Worm (Caenorhabditis elegans) whole organism, L4/young adult: Measurements from ENCODE around the gene gkow-1.
A peak's percentile ranks its signal among the peaks of the same experiment; 100 is the strongest.

Source experiments
- W03F9.2 ChIP-seq: fragments of 150-350 bp; optimal IDR thresholded peaks from 2 replicates; lab custom pipeline; 2014; ENCODE audit warnings: missing biosample characterization, missing genetic modification characterization
- dao-5 ChIP-seq: sonication (generic microtip); optimal IDR thresholded peaks from 2 replicates; lab custom pipeline; 2016; ENCODE audit warnings: missing genotype, missing genetic modification characterization, moderate library complexity, missing compliant biosample characterization
- him-1 ChIP-seq: sonication (generic microtip); optimal IDR thresholded peaks from 2 replicates; lab custom pipeline; 2016; ENCODE audit warnings: missing genotype, missing genetic modification reagents, missing genetic modification characterization, missing compliant biosample characterization

Gene gkow-1

ce11 chrIV:10346948-10347347 is 11.0 kb upstream of the gkow-1 start:
- no peak for TF ChIP-seq him-1
- TF ChIP-seq dao-5 (tag; lab: Kevin White, UChicago): no peak
- no peak for TF ChIP-seq W03F9.2 (tag; lab: Kevin White, UChicago)

- TF ChIP-seq dao-5 (tag; lab: Kevin White, UChicago) (no peak), him-1 (no peak), W03F9.2 (tag; lab: Kevin White, UChicago) (no peak)
These were observed 10.4 kb upstream of the gkow-1 start for ce11 chrIV:10347528-10347927.

DNA sequence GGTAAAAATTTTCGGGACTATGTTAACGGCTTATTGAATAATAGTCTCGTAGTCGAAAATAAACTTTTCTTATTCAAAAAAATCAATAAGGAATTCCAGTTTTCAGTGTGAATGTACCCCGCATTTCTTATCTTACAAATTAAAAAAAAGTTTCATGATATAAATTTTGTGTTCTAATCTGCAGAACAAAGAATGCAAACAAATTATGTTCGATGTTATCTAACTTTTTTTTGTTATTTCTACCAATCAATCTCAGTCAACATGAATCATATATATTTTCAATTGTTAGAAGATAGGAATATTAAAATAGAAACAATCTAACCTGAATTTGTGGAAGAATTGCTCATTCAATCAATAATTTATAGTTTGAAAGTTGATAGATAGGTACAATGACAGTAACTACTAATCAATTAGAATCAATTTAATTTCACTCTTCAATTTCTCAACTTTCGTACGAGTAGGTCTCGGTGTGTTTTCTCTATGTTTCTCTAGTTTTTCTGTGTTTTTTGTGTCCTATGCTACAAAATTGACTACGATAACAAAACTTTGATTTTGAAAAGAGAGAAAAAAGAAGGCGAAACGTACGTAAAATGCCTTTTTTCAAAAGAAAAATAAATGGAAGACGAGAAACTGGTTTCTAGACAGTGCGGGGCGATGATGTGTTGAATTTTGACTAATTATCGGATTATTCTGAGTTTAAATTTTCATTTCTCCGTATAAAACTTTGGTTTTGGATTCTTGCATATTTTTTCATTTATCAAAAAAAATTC is 7.9 kb upstream of the gkow-1 start, which contains the start of the genes unc-43 and Y43C5B.3:
Gene unc-43 (minus strand): TSS at position 347 of the 770 bp plus-strand sequence.
Gene Y43C5B.3 (plus strand): TSS at position 720 of the 770 bp plus-strand sequence.
- TF ChIP-seq dao-5 (tag; lab: Kevin White, UChicago) (no peak), W03F9.2 (tag; lab: Kevin White, UChicago) (no peak), him-1 (no peak)

DNA sequence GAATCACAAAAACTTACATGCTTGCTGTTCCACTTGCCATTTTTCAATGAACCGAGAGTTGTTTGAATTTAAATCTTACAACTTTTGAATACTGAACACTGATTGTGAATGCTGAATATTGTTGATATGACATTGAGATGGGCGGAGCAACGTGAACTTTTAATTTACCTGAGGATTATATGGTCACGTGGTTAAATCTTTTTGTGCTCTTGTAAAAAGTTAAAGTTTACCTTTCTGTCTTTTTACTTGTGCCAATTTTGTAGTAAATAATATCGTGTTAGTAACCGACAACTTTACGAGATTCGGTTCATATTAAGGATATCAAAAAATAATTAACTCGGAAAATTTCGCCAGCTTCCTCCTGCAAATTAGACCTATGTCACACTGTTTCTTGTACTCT is 5.7 kb upstream of the gkow-1 start, which contains the start of gene Y43C5B.2:
Gene Y43C5B.2 (minus strand): TSS at position 101 of the 400 bp plus-strand sequence.
- TF ChIP-seq W03F9.2 (tag; lab: Kevin White, UChicago) (no peak), dao-5 (tag; lab: Kevin White, UChicago) (no peak)

ce11 chrIV:10357072-10357471 is 870 bp upstream of the gkow-1 start, which contains the start of gene R11A8.1:
Gene R11A8.1, minus strand, starts transcription at chrIV:10357172.
- TF ChIP-seq dao-5 (tag; lab: Kevin White, UChicago) (no peak), him-1 (no peak), W03F9.2 (tag; lab: Kevin White, UChicago) (no peak)

- TF ChIP-seq dao-5 (tag; lab: Kevin White, UChicago) (no peak), W03F9.2 (tag; lab: Kevin White, UChicago) (no peak), him-1 (no peak)
These were observed 2.4 kb downstream of the gkow-1 start, which contains the start of gene ugt-59 for ce11 chrIV:10360336-10360735. Gene ugt-59, plus strand, starts transcription at chrIV:10360636.

DNA sequence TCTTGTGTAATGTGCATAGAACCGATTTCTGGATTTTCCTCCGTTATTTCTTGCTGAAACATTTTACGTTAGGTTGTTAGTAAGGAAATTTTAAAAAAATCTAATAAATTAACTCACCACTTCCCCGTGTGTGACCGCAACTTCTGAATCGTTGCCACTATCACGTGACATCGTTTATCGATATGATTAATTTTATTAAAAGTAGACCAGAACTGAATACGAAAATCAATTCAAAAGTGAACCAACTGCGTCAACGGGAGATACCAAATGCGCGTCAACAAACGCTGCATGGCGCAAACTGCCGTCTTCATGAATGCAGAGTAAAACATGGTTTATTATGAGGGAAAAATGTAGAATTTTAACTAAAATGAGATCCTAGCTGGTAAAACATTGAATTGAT is 8.1 kb downstream of the gkow-1 start, which contains the start of gene sir-2.1:
Gene sir-2.1 (minus strand): TSS at position 212 of the 400 bp plus-strand sequence.
- TF ChIP-seq dao-5 (tag; lab: Kevin White, UChicago) (no peak), W03F9.2 (tag; lab: Kevin White, UChicago) (no peak), him-1 (no peak)

ce11 chrIV:10367740-10368246 is 9.9 kb downstream of the gkow-1 start, which contains the start of gene pges-2:
Gene pges-2, minus strand, starts transcription at chrIV:10367790.
- no peak for TF ChIP-seq dao-5 (tag; lab: Kevin White, UChicago)
- no peak for TF ChIP-seq him-1
- TF ChIP-seq W03F9.2 (tag; lab: Kevin White, UChicago): peak; percentile 44

DNA sequence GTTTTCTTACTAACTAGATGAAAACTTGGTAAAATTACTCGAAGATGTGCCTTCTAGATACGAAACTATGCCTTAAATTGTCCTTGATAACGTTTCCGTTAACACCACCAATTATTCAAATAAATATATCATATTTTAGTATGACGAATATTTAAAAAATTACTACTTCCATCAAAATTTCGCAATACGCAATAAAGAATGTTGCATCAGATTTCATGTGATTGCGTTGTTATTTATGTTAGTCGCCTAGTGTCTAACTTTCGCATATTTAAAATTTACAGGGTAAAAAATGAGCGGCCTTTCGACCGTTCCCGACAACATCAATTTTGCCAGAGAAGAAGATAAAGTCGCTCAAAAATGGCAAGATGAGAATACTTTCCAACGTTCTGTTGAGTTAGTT is 10.4 kb downstream of the gkow-1 start, which contains the start of gene iars-1:
Gene iars-1 (plus strand): TSS at position 276 of the 400 bp plus-strand sequence.
- TF ChIP-seq W03F9.2 (tag; lab: Kevin White, UChicago) (no peak), dao-5 (tag; lab: Kevin White, UChicago) (no peak), him-1 (no peak)

- TF ChIP-seq W03F9.2 (tag; lab: Kevin White, UChicago): peak; percentile 86
- no peak for TF ChIP-seq him-1
- no peak for TF ChIP-seq dao-5 (tag; lab: Kevin White, UChicago)
These were observed 15.9 kb downstream of the gkow-1 start, which contains the start of gene mpz-5 for ce11 chrIV:10373772-10374288. Gene mpz-5, minus strand, starts transcription at chrIV:10373822.

DNA sequence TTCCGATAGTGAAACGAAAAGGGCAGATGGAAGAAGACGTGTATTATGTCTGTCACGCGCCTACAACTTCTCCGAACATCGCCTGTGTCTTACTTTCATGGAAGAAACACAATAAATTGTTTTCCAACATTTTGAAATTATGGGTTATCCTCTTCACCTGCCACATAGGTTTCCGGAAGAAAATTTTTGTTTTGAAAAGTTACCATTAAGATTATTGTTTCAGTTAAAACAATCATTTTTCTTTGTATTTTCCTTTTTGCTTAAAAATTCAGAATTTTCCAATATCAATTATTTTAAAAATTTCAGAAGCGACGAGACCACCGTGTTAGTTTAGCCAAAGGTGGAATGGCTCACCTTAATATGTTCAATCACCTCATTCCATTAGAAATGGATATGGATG is 16.7 kb downstream of the gkow-1 start, which contains the start of gene mask-1:
Gene mask-1 (plus strand): TSS at position 301 of the 400 bp plus-strand sequence.
- TF ChIP-seq him-1: no peak
- no peak for TF ChIP-seq W03F9.2 (tag; lab: Kevin White, UChicago)
- no peak for TF ChIP-seq dao-5 (tag; lab: Kevin White, UChicago)

- TF ChIP-seq dao-5 (tag; lab: Kevin White, UChicago) (no peak), W03F9.2 (tag; lab: Kevin White, UChicago) (no peak), him-1 (no peak)
These were observed 22.7 kb downstream of the gkow-1 start for ce11 chrIV:10380626-10381025.

- TF ChIP-seq him-1 (no peak), W03F9.2 (tag; lab: Kevin White, UChicago) (no peak), dao-5 (tag; lab: Kevin White, UChicago) (no peak)
These were observed 23.1 kb downstream of the gkow-1 start for ce11 chrIV:10381035-10381434.
